Fruit fly (Drosophila melanogaster) whole organism, prepupa: ENCODE measurements around the gene CG6465.
A peak's percentile ranks its signal among the peaks of the same experiment; 100 is the strongest.

Experiments
- CG10631 ChIP-seq: fragments of 200-800 bp; sonication (Bioruptor generic); optimal IDR thresholded peaks from 2 replicates; lab custom pipeline; 2016; ENCODE audit warnings: missing biosample characterization, missing genetic modification characterization
- CG10669 ChIP-seq: fragments of 200-800 bp; sonication (Bioruptor generic); optimal IDR thresholded peaks from 3 replicates; lab custom pipeline; 2018; ENCODE audit warnings: missing biosample characterization, mild to moderate bottlenecking, missing genetic modification characterization, moderate library complexity
- CG11902 ChIP-seq: fragments of 200-800 bp; sonication (Bioruptor generic); optimal IDR thresholded peaks from 3 replicates; lab custom pipeline; 2016; ENCODE audit warnings: missing biosample characterization, missing genetic modification characterization
- CG31627 ChIP-seq: fragments of 200-800 bp; sonication (Bioruptor generic); optimal IDR thresholded peaks from 3 replicates; lab custom pipeline; 2016; ENCODE audit warnings: missing biosample characterization, missing genetic modification characterization
- CG32006 ChIP-seq: fragments of 200-800 bp; sonication (Bioruptor generic); optimal IDR thresholded peaks from 3 replicates; lab custom pipeline; 2017; ENCODE audit warnings: missing biosample characterization, mild to moderate bottlenecking, missing genetic modification characterization
- CG34406 ChIP-seq: fragments of 200-800 bp; sonication (Bioruptor generic); optimal IDR thresholded peaks from 3 replicates; lab custom pipeline; 2016; ENCODE audit warnings: missing biosample characterization, missing genetic modification characterization
- CG6276 ChIP-seq: fragments of 200-800 bp; sonication (Bioruptor generic); optimal IDR thresholded peaks from 2 replicates; lab custom pipeline; 2017; ENCODE audit warnings: missing biosample characterization, mild to moderate bottlenecking, missing genetic modification characterization
- CG6808 ChIP-seq: fragments of 200-800 bp; sonication (Bioruptor generic); optimal IDR thresholded peaks from 3 replicates; lab custom pipeline; 2017; ENCODE audit warnings: missing biosample characterization, missing genetic modification characterization, mild to moderate bottlenecking, moderate library complexity, missing genetic modification reagents
- CG6854 ChIP-seq: fragments of 200-800 bp; sonication (Bioruptor generic); optimal IDR thresholded peaks from 2 replicates; lab custom pipeline; 2017; ENCODE audit warnings: missing biosample characterization, mild to moderate bottlenecking, missing genetic modification characterization
- CG7368 ChIP-seq: fragments of 200-800 bp; sonication (Bioruptor generic); optimal IDR thresholded peaks from 3 replicates; lab custom pipeline; 2016; ENCODE audit warnings: missing biosample characterization, missing genetic modification characterization
- CG8119 ChIP-seq: fragments of 200-800 bp; sonication (Bioruptor generic); IDR thresholded peaks from 3 replicates; pipeline ENCODE4 v1.3.6; 2022; ENCODE audit warnings: missing biosample characterization, missing genetic modification characterization
- CG9139 ChIP-seq: fragments of 200-800 bp; sonication (Bioruptor generic); optimal IDR thresholded peaks from 3 replicates; lab custom pipeline; 2017; ENCODE audit warnings: missing biosample characterization, mild to moderate bottlenecking, missing genetic modification characterization
- Eip75B ChIP-seq: fragments of 200-800 bp; sonication (Bioruptor generic); optimal IDR thresholded peaks from 3 replicates; lab custom pipeline; 2016; ENCODE audit warnings: missing biosample characterization, missing genetic modification characterization
- Eip78C ChIP-seq: fragments of 200-800 bp; sonication (Bioruptor generic); peaks from one replicate; lab custom pipeline; 2016; ENCODE audit warnings: missing biosample characterization, missing genetic modification characterization
- Eip93F ChIP-seq: fragments of 200-800 bp; sonication (Bioruptor generic); optimal IDR thresholded peaks from 2 replicates; lab custom pipeline; 2016; ENCODE audit warnings: missing biosample characterization, mild to moderate bottlenecking, missing genetic modification characterization
- Ets21C ChIP-seq: fragments of 200-800 bp; sonication (Bioruptor generic); optimal IDR thresholded peaks from 3 replicates; lab custom pipeline; 2016; ENCODE audit warnings: missing biosample characterization, missing genetic modification characterization
- Hr39 ChIP-seq: fragments of 200-800 bp; sonication (Bioruptor generic); optimal IDR thresholded peaks from 2 replicates; lab custom pipeline; 2016; ENCODE audit warnings: missing biosample characterization, missing genetic modification characterization
- Hr4 ChIP-seq: fragments of 200-800 bp; sonication (Bioruptor generic); optimal IDR thresholded peaks from 3 replicates; lab custom pipeline; 2016; ENCODE audit warnings: missing biosample characterization, missing genetic modification characterization
- Met ChIP-seq: fragments of 200-800 bp; sonication (Bioruptor generic); optimal IDR thresholded peaks from 3 replicates; lab custom pipeline; 2016; ENCODE audit warnings: missing biosample characterization, missing genetic modification characterization
- Smox ChIP-seq: fragments of 200-800 bp; sonication (Bioruptor generic); optimal IDR thresholded peaks from 3 replicates; lab custom pipeline; 2016; ENCODE audit warnings: missing biosample characterization, missing genetic modification characterization
- Sox102F ChIP-seq: fragments of 200-800 bp; sonication (Bioruptor generic); optimal IDR thresholded peaks from 2 replicates; lab custom pipeline; 2016; ENCODE audit warnings: missing biosample characterization, mild to moderate bottlenecking, missing genetic modification characterization
- Sox15 ChIP-seq: fragments of 200-800 bp; sonication (Bioruptor generic); optimal IDR thresholded peaks from 3 replicates; lab custom pipeline; 2016; ENCODE audit warnings: missing biosample characterization, missing genetic modification characterization
- achi ChIP-seq: fragments of 200-800 bp; sonication (Bioruptor generic); optimal IDR thresholded peaks from 3 replicates; lab custom pipeline; 2016; ENCODE audit warnings: missing biosample characterization, missing genetic modification characterization
- cyc ChIP-seq: fragments of 200-800 bp; sonication (Bioruptor generic); optimal IDR thresholded peaks from 3 replicates; lab custom pipeline; 2016; ENCODE audit warnings: missing biosample characterization, missing genetic modification characterization
- dsx ChIP-seq: fragments of 200-800 bp; optimal IDR thresholded peaks from 3 replicates; lab custom pipeline; 2019; ENCODE audit warnings: missing biosample characterization, mild to moderate bottlenecking, missing genetic modification characterization, moderate library complexity; ENCODE audit not compliant: poor library complexity, severe bottlenecking
- eg ChIP-seq: fragments of 200-800 bp; sonication (Bioruptor generic); IDR thresholded peaks from 3 replicates; pipeline ENCODE4 v1.3.6; 2022; ENCODE audit warnings: missing biosample characterization, missing genetic modification characterization
- esn ChIP-seq: fragments of 200-800 bp; sonication (Bioruptor generic); optimal IDR thresholded peaks from 2 replicates; lab custom pipeline; 2016; ENCODE audit warnings: missing biosample characterization, mild to moderate bottlenecking, missing genetic modification characterization, moderate library complexity
- fd59A ChIP-seq: fragments of 200-800 bp; sonication (Bioruptor generic); optimal IDR thresholded peaks from 2 replicates; lab custom pipeline; 2017; ENCODE audit warnings: missing biosample characterization, mild to moderate bottlenecking, missing genetic modification characterization, missing genetic modification reagents
- fkh ChIP-seq: fragments of 200-800 bp; sonication (Bioruptor generic); optimal IDR thresholded peaks from 3 replicates; lab custom pipeline; 2017; ENCODE audit warnings: missing biosample characterization, mild to moderate bottlenecking, missing genetic modification characterization, moderate library complexity
- lz ChIP-seq: fragments of 200-800 bp; sonication (Bioruptor generic); optimal IDR thresholded peaks from 3 replicates; lab custom pipeline; 2016; ENCODE audit warnings: missing biosample characterization, missing genetic modification characterization
- pdm3 ChIP-seq: fragments of 200-800 bp; sonication (Bioruptor generic); optimal IDR thresholded peaks from 3 replicates; lab custom pipeline; 2016; ENCODE audit warnings: missing biosample characterization, missing genetic modification characterization
- spab ChIP-seq: fragments of 200-800 bp; sonication (Bioruptor generic); optimal IDR thresholded peaks from 2 replicates; lab custom pipeline; 2017; ENCODE audit warnings: missing biosample characterization, mild to moderate bottlenecking, missing genetic modification characterization, missing genetic modification reagents
- ss ChIP-seq, 2 experiments: fragments of 200-800 bp; sonication (Bioruptor generic); optimal IDR thresholded peaks; 2 replicates in 1 of 2; 3 replicates in 1 of 2; lab custom pipeline; 2017 to 2018; ENCODE audit warnings: mild to moderate bottlenecking in 2 of 2, missing biosample characterization in 2 of 2, missing genetic modification characterization in 2 of 2, moderate library complexity in 1 of 2
- svp ChIP-seq: fragments of 200-800 bp; sonication (Bioruptor generic); peaks from one replicate; lab custom pipeline; 2016; ENCODE audit warnings: missing biosample characterization, missing genetic modification characterization
- topi ChIP-seq: fragments of 200-800 bp; sonication (Bioruptor generic); optimal IDR thresholded peaks from 3 replicates; lab custom pipeline; 2016; ENCODE audit warnings: missing biosample characterization, missing genetic modification characterization

The CG6465 gene

DNA sequence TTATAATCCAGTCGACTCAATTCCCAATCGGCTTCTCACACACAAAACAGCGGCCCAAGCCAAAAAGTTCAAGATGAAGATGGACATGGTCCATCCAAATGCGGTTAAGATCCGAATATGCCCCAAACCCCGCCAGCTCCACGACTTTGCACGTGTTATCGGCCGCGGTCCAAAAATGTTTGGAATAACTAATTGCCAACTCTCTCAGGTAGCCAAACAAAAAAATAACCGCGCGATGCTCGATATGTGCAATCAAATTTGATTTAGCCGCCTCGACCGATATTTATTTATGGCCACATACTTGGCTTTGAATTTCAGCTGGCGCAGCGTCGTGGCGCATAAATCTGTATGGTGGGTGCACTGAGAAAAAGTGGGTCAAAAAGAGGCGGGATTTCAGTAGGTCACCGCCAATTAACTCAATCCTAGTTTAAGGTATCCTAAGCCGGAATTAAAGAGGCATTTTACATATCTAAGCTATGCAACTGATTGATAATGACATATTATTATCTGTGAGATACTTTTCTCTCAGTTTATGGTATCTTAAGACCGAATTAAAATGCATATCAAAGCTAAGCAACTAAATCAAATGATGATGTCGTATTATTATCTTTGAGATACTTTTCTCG is 28.4 kb downstream of the CG6465 start:
- peak; percentile 36 for TF ChIP-seq Sox102F (GFP tag; lab: Kevin White, UChicago)
- TF ChIP-seq topi (GFP tag; lab: Kevin White, UChicago) = peak; percentile 25
- no peak for TF ChIP-seq CG8119 (GFP tag; lab: Robert Waterston, UW)
- TF ChIP-seq Ets21C (GFP tag; lab: Kevin White, UChicago) = peak; percentile 11
- peak; percentile 41 for TF ChIP-seq CG31627 (GFP tag; lab: Kevin White, UChicago)
- peak; percentile 53 for TF ChIP-seq svp (GFP tag; lab: Kevin White, UChicago)
- peak; percentile 46 for TF ChIP-seq Hr39 (GFP tag; lab: Kevin White, UChicago)
- no peak for TF ChIP-seq CG6808
- TF ChIP-seq Hr4 = peak; percentile 27
- no peak for TF ChIP-seq fd59A
- peak; percentile 40 for TF ChIP-seq CG32006
- no peak for TF ChIP-seq pdm3 (GFP tag; lab: Kevin White, UChicago)
- peak; percentile 7 for TF ChIP-seq achi (GFP tag; lab: Kevin White, UChicago)
- peak; percentile 34 for TF ChIP-seq Met
- peak; percentile 35 for TF ChIP-seq Smox (GFP tag; lab: Kevin White, UChicago)
- no peak for TF ChIP-seq eg (GFP tag; lab: Robert Waterston, UW)
- peak; percentile 33 for TF ChIP-seq esn
- TF ChIP-seq cyc (GFP tag; lab: Kevin White, UChicago) = peak; percentile 6
- TF ChIP-seq Eip93F (GFP tag; lab: Kevin White, UChicago) = no peak
- TF ChIP-seq Eip78C (GFP tag; lab: Kevin White, UChicago) = peak; percentile 64
- TF ChIP-seq CG10631 = peak; percentile 13

DNA sequence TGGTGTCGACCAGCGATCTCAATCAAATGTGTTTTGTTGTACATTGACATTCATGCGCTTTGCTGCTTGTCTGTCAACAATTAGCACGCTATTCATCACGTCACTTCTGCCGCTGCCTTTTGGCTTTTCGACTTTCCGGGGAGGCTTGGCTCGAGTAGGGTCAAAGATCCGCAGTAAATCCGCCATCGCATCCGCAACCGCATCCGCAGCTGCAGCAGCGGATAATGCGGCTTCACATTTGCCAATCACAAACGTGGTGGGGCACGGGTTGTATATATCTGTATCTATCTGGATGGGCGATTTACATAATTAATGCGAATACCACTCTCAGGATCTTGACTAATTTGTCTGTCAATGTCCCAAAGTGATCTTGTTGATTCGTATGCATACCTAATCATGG is 29.9 kb downstream of the CG6465 start:
- TF ChIP-seq CG7368 (GFP tag; lab: Kevin White, UChicago) (no peak), spab (GFP tag; lab: Kevin White, UChicago) (no peak), esn (no peak), ss (GFP tag; optimal IDR thresholded peaks at IDR 0.05; lab: Kevin White, UChicago) (no peak), lz (GFP tag; lab: Kevin White, UChicago) (no peak), Eip93F (GFP tag; lab: Kevin White, UChicago) (no peak), Hr39 (GFP tag; lab: Kevin White, UChicago) (no peak), CG11902 (GFP tag; lab: Kevin White, UChicago) (no peak), dsx (GFP tag; lab: Kevin White, UChicago) (no peak), Hr4 (no peak), eg (GFP tag; lab: Robert Waterston, UW) (no peak), achi (GFP tag; lab: Kevin White, UChicago) (no peak)

DNA sequence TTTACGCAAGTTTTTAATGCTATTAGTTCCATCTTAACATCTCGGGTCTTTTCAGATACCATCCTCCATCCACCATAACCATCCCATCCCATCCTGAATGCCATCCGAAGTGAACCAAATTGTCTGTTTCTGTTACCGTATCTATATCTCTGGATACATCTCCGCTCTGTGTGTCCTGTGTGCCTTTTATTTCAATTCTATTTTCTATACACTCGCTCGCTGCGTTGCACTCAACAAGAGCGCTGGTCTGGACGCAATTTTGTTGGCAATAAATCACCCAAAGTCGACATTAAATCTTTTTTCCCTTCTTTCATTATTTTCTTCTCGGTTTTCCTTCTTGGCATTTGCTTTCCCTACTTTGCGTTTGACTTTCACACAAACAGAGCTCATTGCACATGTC is 31.5 kb downstream of the CG6465 start:
- TF ChIP-seq achi (GFP tag; lab: Kevin White, UChicago) = no peak
- TF ChIP-seq ss (GFP tag; optimal IDR thresholded peaks at IDR 0.05; lab: Kevin White, UChicago) = no peak
- TF ChIP-seq Eip93F (GFP tag; lab: Kevin White, UChicago) = no peak
- TF ChIP-seq CG6808 = no peak
- TF ChIP-seq CG34406 (GFP tag; lab: Kevin White, UChicago) = no peak
- TF ChIP-seq CG9139 (GFP tag; lab: Kevin White, UChicago) = no peak
- TF ChIP-seq CG6854 (GFP tag; lab: Kevin White, UChicago) = no peak
- no peak for TF ChIP-seq Sox15 (GFP tag; lab: Kevin White, UChicago)
- no peak for TF ChIP-seq Eip75B (GFP tag; lab: Kevin White, UChicago)
- TF ChIP-seq CG10669 (GFP tag; lab: Kevin White, UChicago) = no peak
- no peak for TF ChIP-seq fd59A
- TF ChIP-seq CG6276 (GFP tag; lab: Kevin White, UChicago) = no peak
- TF ChIP-seq svp (GFP tag; lab: Kevin White, UChicago) = no peak
- TF ChIP-seq fkh (GFP tag; lab: Kevin White, UChicago) = no peak
